Fruit fly (Drosophila melanogaster): ENCODE results near the gene Nepl14.

DNA sequence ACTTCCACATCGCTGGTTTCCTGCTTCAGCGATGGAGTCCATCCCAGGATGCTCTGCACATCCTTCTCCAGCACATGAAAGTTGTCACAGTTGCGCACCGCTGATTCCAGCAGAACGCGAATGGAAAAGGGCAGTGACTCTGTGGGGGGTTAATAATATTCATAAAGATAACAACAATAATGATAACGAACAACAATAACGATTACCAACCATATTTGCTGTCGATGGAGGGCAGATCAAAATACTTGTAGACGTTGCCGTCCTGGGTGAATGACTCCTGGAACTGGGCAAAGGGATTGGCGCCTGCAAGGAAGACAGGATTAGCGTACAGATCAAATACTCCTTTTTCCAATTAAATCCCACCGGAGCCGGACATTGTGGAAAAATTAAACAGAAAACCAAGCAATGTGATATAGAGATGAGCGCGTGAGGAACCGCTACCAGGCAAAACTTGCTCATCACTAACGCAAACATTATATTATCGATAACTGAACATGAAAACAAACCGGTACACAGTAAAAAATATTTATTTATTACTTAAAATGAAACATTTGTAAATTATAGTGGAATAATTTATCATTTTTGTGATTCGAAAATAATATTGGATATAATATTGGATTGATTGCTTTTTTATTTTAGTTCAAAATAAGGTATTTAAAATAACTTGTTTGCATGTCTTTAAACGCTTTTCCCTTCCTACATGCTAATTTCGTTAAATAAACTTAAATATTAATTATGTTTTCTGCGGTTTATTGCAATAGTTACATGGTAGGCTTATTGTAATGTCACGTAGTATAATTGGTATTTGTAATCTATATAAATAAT is 39.1 kb downstream of the Nepl14 start, which contains the start of gene Irp-1A:
- TF ChIP-seq psq (optimal IDR thresholded peaks at IDR 0.05) (no peak), h (optimal IDR thresholded peaks at IDR 0.05) (no peak)
